Worm (Caenorhabditis elegans): ENCODE measurements around the gene hal-2.

The hal-2 gene

ce11 chrIII:10088508-10088981 is at the start of gene hal-2:
hal-2 (minus strand) TSS chrIII:10088931.
- TF ChIP-seq unc-62 (GFP tag; optimal IDR thresholded peaks at IDR 0.05), result no peak

- TF ChIP-seq unc-62 (GFP tag; optimal IDR thresholded peaks at IDR 0.05), result no peak
Measured at ce11 chrIII:10136778-10137177, 48.0 kb upstream of the hal-2 start, which contains the start of gene ZK1128.7. ZK1128.7 (plus strand) TSS chrIII:10137006.

- TF ChIP-seq unc-62 (GFP tag; optimal IDR thresholded peaks at IDR 0.05), result no peak
Measured at ce11 chrIII:10134517-10134916, 45.8 kb upstream of the hal-2 start.

ce11 chrIII:10132495-10133450 is 44.0 kb upstream of the hal-2 start:
- TF ChIP-seq unc-62 (GFP tag; optimal IDR thresholded peaks at IDR 0.05), result no peak

ce11 chrIII:10126375-10126774 is 37.6 kb upstream of the hal-2 start:
- no peak for TF ChIP-seq unc-62 (GFP tag; optimal IDR thresholded peaks at IDR 0.05)

ce11 chrIII:10123586-10124233 is 35.0 kb upstream of the hal-2 start, which contains the start of gene ttll-4:
ttll-4 (plus strand) TSS chrIII:10124183.
- TF ChIP-seq unc-62 (GFP tag; optimal IDR thresholded peaks at IDR 0.05), result no peak

- no peak for TF ChIP-seq unc-62 (GFP tag; optimal IDR thresholded peaks at IDR 0.05)
Measured at ce11 chrIII:10120076-10120831, 31.5 kb upstream of the hal-2 start, which contains the start of the genes gtf-2H3 and ham-3. gtf-2H3 (minus strand) TSS chrIII:10120148. ham-3 (plus strand) TSS chrIII:10120781.

ce11 chrIII:10118818-10119217 is 30.1 kb upstream of the hal-2 start, which contains the start of gene ZK1128.3:
ZK1128.3 (minus strand) TSS chrIII:10118918.
- TF ChIP-seq unc-62 (GFP tag; optimal IDR thresholded peaks at IDR 0.05), result no peak

ce11 chrIII:10114662-10115061 is 25.9 kb upstream of the hal-2 start, which contains the start of the genes ZK1128.1 and mett-10:
ZK1128.1 (minus strand) TSS chrIII:10114760.
mett-10 (plus strand) TSS chrIII:10115036.
- TF ChIP-seq unc-62 (GFP tag; optimal IDR thresholded peaks at IDR 0.05), result no peak

- TF ChIP-seq unc-62 (GFP tag; optimal IDR thresholded peaks at IDR 0.05), result no peak
Measured at ce11 chrIII:10112958-10113357, 24.2 kb upstream of the hal-2 start, which contains the start of gene vps-29. vps-29 (minus strand) TSS chrIII:10113058.

- TF ChIP-seq unc-62 (GFP tag; optimal IDR thresholded peaks at IDR 0.05), result no peak
Measured at ce11 chrIII:10108995-10109394, 20.3 kb upstream of the hal-2 start, which contains the start of gene T16H12.9. T16H12.9 (plus strand) TSS chrIII:10109295.

- TF ChIP-seq unc-62 (GFP tag; optimal IDR thresholded peaks at IDR 0.05), result no peak
Measured at ce11 chrIII:10106390-10106789, 17.7 kb upstream of the hal-2 start, which contains the start of gene srt-55. srt-55 (minus strand) TSS chrIII:10106490.

- TF ChIP-seq unc-62 (GFP tag; optimal IDR thresholded peaks at IDR 0.05), result no peak
Measured at ce11 chrIII:10101352-10101751, 12.6 kb upstream of the hal-2 start, which contains the start of gene kel-10. kel-10 (minus strand) TSS chrIII:10101452.

- no peak for TF ChIP-seq unc-62 (GFP tag; optimal IDR thresholded peaks at IDR 0.05)
Measured at ce11 chrIII:10097981-10098380, 9.2 kb upstream of the hal-2 start, which contains the start of gene spop-1. spop-1 (minus strand) TSS chrIII:10098081.

- no peak for TF ChIP-seq unc-62 (GFP tag; optimal IDR thresholded peaks at IDR 0.05)
Measured at ce11 chrIII:10096525-10096972, 7.8 kb upstream of the hal-2 start.
